Worm (Caenorhabditis elegans) whole organism, midembryonic: Measurements from ENCODE around the gene lelo-1.

Source experiments
- T22C8.4 ChIP-seq: fragments of 200-800 bp; sonication (Bioruptor generic); IDR thresholded peaks from 2 replicates; pipeline ENCODE4 v1.3.6; 2022; ENCODE audit warnings: missing genetic modification characterization, missing compliant biosample characterization
- klf-2 ChIP-seq: fragments of 200-800 bp; sonication (Bioruptor generic); conservative IDR thresholded peaks from 2 replicates; pipeline ENCODE4 v1.3.6; 2022; ENCODE audit warnings: missing genetic modification reagents, missing genetic modification characterization, missing compliant biosample characterization
- med-1 ChIP-seq: sonication (generic microtip); optimal IDR thresholded peaks from 2 replicates; lab custom pipeline; 2017; ENCODE audit warnings: missing genetic modification characterization, mild to moderate bottlenecking, missing compliant biosample characterization, antibody characterized with exemption, missing genetic modification reagents; ENCODE audit not compliant: insufficient read depth
- ztf-23 ChIP-seq: fragments of 200-800 bp; sonication (Bioruptor generic); IDR thresholded peaks from 2 replicates; pipeline ENCODE4 v1.3.6; 2022; ENCODE audit warnings: missing genetic modification reagents, missing genetic modification characterization, missing compliant biosample characterization

DNA sequence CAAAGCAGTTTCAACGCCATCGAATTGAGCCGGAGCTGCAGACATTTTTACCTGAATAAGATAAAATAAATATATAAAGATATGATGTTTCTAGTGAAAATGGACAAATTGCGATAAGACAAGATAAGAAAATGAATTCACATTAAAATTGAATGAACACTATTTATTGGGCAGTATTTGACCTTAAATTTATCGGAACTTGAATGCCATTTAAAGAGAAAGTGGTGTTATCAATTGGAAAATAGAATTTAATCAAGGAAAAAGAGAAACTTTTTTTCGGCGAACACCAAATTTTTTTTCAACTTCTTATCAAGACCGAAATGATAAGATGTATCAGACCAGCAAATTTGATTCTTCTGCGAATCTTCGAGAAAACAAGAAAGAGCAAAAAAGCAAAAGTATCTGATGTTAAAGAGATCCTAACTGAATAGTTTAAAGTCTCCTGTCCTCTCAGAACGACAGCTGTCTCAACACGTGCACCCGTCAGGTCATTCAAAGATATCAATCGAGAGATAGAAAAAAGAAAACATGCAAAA lies 44.0 kb downstream of the lelo-1 start, which contains the start of gene upb-1:
- TF ChIP-seq klf-2 (GFP tag; lab: Robert Waterston, UW) (no peak), T22C8.4 (GFP tag; lab: Robert Waterston, UW) (no peak), med-1 (GFP tag; lab: Kevin White, UChicago) (no peak), ztf-23 (GFP tag; lab: Robert Waterston, UW) (no peak)
